Fruit fly (Drosophila melanogaster): ENCODE measurements around the gene Pgant4.

Gene Pgant4

dm6 chr2L:3479697-3480442 lies 7.5 kb downstream of the Pgant4 start (continued):
- no peak for TF ChIP-seq shn (GFP tag; optimal IDR thresholded peaks at IDR 0.05)
- TF ChIP-seq CG6175 (GFP tag; IDR thresholded peaks at IDR 0.05), result no peak
- TF ChIP-seq sens-2 (GFP tag; IDR thresholded peaks at IDR 0.05), result no peak
- no peak for TF ChIP-seq gfzf (GFP tag; optimal IDR thresholded peaks at IDR 0.05)
- TF ChIP-seq rib (GFP tag; IDR thresholded peaks at IDR 0.05), result peak; percentile 49
- no peak for TF ChIP-seq CG1647 (GFP tag; optimal IDR thresholded peaks at IDR 0.05)
- peak; percentile 65 for TF ChIP-seq CG13894 (tag; optimal IDR thresholded peaks at IDR 0.05)
- TF ChIP-seq vvl (GFP tag; IDR thresholded peaks at IDR 0.05), result peak; percentile 33; the same call in 1 of the 2 replicates
- no peak for TF ChIP-seq nerfin-1 (tag; optimal IDR thresholded peaks at IDR 0.05)
- no peak for TF ChIP-seq CG1529 (GFP tag; optimal IDR thresholded peaks at IDR 0.05)
- no peak for TF ChIP-seq Deaf1 (tag; optimal IDR thresholded peaks at IDR 0.05)
- peak; percentile 69; the same call in 1 of the 3 replicates for TF ChIP-seq CG34422 (GFP tag; IDR thresholded peaks at IDR 0.05)
- no peak for TF ChIP-seq CG6791 (GFP tag; IDR thresholded peaks at IDR 0.05; ENCODE audit: partially characterized antibody)
- TF ChIP-seq bsh (GFP tag; optimal IDR thresholded peaks at IDR 0.05), result no peak
- TF ChIP-seq CG1024 (GFP tag; IDR thresholded peaks at IDR 0.05), result no peak
- no peak for TF ChIP-seq CG4730 (GFP tag; IDR thresholded peaks at IDR 0.05)
- TF ChIP-seq bowl (GFP tag; IDR thresholded peaks at IDR 0.05), result no peak
- no peak for TF ChIP-seq Sox102F (GFP tag; optimal IDR thresholded peaks at IDR 0.05)
- no peak for TF ChIP-seq NfI (GFP tag; optimal IDR thresholded peaks at IDR 0.05)
- no peak for TF ChIP-seq CG12104 (GFP tag; optimal IDR thresholded peaks at IDR 0.05)
- TF ChIP-seq CG16779 (GFP tag; IDR thresholded peaks at IDR 0.05), result 0 out of 2 replicates have a peak, but pooled peaks have one; percentile 3
- no peak for TF ChIP-seq dan (GFP tag; IDR thresholded peaks at IDR 0.05)
- TF ChIP-seq Sox100B (GFP tag; optimal IDR thresholded peaks at IDR 0.05), result no peak
- TF ChIP-seq CG10431 (GFP tag; optimal IDR thresholded peaks at IDR 0.05), result no peak
- no peak for TF ChIP-seq CG11560 (tag; IDR thresholded peaks at IDR 0.05)
- no peak for TF ChIP-seq ranshi (GFP tag; IDR thresholded peaks at IDR 0.05)
- no peak for TF ChIP-seq ERR (GFP tag; optimal IDR thresholded peaks at IDR 0.05)
- TF ChIP-seq Hr3 (GFP tag; optimal IDR thresholded peaks at IDR 0.05), result no peak
- TF ChIP-seq ind (GFP tag; optimal IDR thresholded peaks at IDR 0.05), result no peak
- no peak for TF ChIP-seq gro (GFP tag; optimal IDR thresholded peaks at IDR 0.05)
- TF ChIP-seq sob (GFP tag; IDR thresholded peaks at IDR 0.05), result no peak
- no peak for TF ChIP-seq Bteb2 (GFP tag; optimal IDR thresholded peaks at IDR 0.05)
- no peak for TF ChIP-seq ab (GFP tag; optimal IDR thresholded peaks at IDR 0.05)
- no peak for TF ChIP-seq ase (GFP tag; IDR thresholded peaks at IDR 0.05)
- TF ChIP-seq CG13624 (GFP tag; optimal IDR thresholded peaks at IDR 0.05), result peak; percentile 95
- TF ChIP-seq CG30403 (GFP tag; optimal IDR thresholded peaks at IDR 0.05), result no peak
- 0 out of 2 replicates have a peak, but pooled peaks have one; percentile 3 for TF ChIP-seq CG9932 (GFP tag; IDR thresholded peaks at IDR 0.05)
- no peak for TF ChIP-seq dysf (GFP tag; IDR thresholded peaks at IDR 0.05)
- TF ChIP-seq CG2678 (tag; optimal IDR thresholded peaks at IDR 0.05), result no peak
- TF ChIP-seq org-1 (GFP tag; optimal IDR thresholded peaks at IDR 0.05), result no peak
- no peak for TF ChIP-seq disco-r (GFP tag; optimal IDR thresholded peaks at IDR 0.05)
- no peak for TF ChIP-seq bcd (GFP tag; optimal IDR thresholded peaks at IDR 0.05)
- TF ChIP-seq Dll (GFP tag; IDR thresholded peaks at IDR 0.05; ENCODE audit: partially characterized antibody), result no peak
- no peak for TF ChIP-seq CG9817 (tag; optimal IDR thresholded peaks at IDR 0.05)
- TF ChIP-seq CG31441 (GFP tag; IDR thresholded peaks at IDR 0.05), result no peak
- no peak; the same call in 1 of the 2 replicates for TF ChIP-seq MBD-R2 (GFP tag; IDR thresholded peaks at IDR 0.05)
- no peak for TF ChIP-seq CG12744 (GFP tag; optimal IDR thresholded peaks at IDR 0.05)
- no peak for TF ChIP-seq CG14710 (tag; optimal IDR thresholded peaks at IDR 0.05)
- no peak for TF ChIP-seq Neu2 (GFP tag; optimal IDR thresholded peaks at IDR 0.05; ENCODE audit: borderline replicate concordance)
- TF ChIP-seq YL-1 (GFP tag; optimal IDR thresholded peaks at IDR 0.05), result no peak
- no peak for TF ChIP-seq Asciz (GFP tag; optimal IDR thresholded peaks at IDR 0.05)
